Fruit fly (Drosophila melanogaster): ENCODE results near the gene CG6834.

DNA sequence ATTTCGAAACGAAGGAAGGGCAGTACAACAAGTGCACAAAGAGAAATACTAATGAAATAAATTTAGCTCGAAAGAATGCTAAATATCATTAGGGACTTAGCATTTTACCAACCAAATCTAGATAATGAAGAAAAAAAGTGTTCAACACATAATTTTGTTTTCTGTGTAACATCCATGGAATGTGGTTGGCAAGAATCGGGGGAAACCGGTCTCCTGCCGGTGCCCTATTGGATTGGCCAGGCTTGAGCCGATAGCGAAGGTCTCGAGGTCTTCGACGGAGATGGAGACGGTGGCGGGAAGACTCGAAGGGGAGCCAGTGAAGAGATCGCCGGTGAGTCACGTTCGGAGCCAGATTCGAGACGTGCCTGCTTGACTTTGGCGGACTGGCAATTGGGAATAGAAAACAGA, 30.1 kb downstream of the CG6834 start:
- TF ChIP-seq CTCF (optimal IDR thresholded peaks at IDR 0.05) = no peak
- no peak for TF ChIP-seq CG8478 (optimal IDR thresholded peaks at IDR 0.05)

All from S2 (cell line).